Worm (Caenorhabditis elegans) whole organism, late embryonic: Measurements from ENCODE around the gene Y38C1AA.6.
A peak's percentile ranks its signal among the peaks of the same experiment; 100 is the strongest.

Experiments
- C08G9.2 ChIP-seq: sonication (generic microtip); optimal IDR thresholded peaks from 2 replicates; lab custom pipeline; 2016; ENCODE audit warnings: mild to moderate bottlenecking, missing genetic modification characterization, moderate library complexity, missing compliant biosample characterization
- C38D4.7 ChIP-seq: fragments of 200-800 bp; sonication (Bioruptor generic); optimal IDR thresholded peaks from 2 replicates; lab custom pipeline; 2018; ENCODE audit warnings: mild to moderate bottlenecking, missing genetic modification characterization, moderate library complexity, missing compliant biosample characterization
- K09A11.1 ChIP-seq: sonication (generic microtip); optimal IDR thresholded peaks from 2 replicates; lab custom pipeline; 2017; ENCODE audit warnings: antibody characterized with exemption, mild to moderate bottlenecking, missing genetic modification characterization, missing compliant biosample characterization; ENCODE audit not compliant: insufficient read depth
- T23F11.4 ChIP-seq: fragments of 200-800 bp; sonication (Bioruptor generic); optimal IDR thresholded peaks from 2 replicates; lab custom pipeline; 2018; ENCODE audit warnings: mild to moderate bottlenecking, missing genetic modification characterization, missing compliant biosample characterization
- Y22D7AL.16 ChIP-seq: sonication (generic microtip); optimal IDR thresholded peaks from 2 replicates; lab custom pipeline; 2016; ENCODE audit warnings: missing genetic modification characterization, missing compliant biosample characterization
- ahr-1 ChIP-seq: sonication (generic microtip); optimal IDR thresholded peaks from 2 replicates; lab custom pipeline; 2016; ENCODE audit warnings: missing genetic modification characterization, missing compliant biosample characterization
- ama-1 ChIP-seq: fragments of 150-350 bp; optimal IDR thresholded peaks from 2 replicates; lab custom pipeline; 2014
- ceh-14 ChIP-seq: sonication (generic microtip); optimal IDR thresholded peaks from 2 replicates; lab custom pipeline; 2016; ENCODE audit warnings: missing genotype, missing genetic modification characterization, missing compliant biosample characterization
- ceh-18 ChIP-seq: sonication (generic microtip); optimal IDR thresholded peaks from 2 replicates; lab custom pipeline; 2016; ENCODE audit warnings: missing genetic modification characterization, missing compliant biosample characterization
- ceh-19 ChIP-seq: fragments of 200-800 bp; sonication (Bioruptor generic); optimal IDR thresholded peaks from 2 replicates; lab custom pipeline; 2018; ENCODE audit warnings: mild to moderate bottlenecking, missing genetic modification characterization, missing compliant biosample characterization
- ceh-2 ChIP-seq: sonication (generic microtip); optimal IDR thresholded peaks from 2 replicates; lab custom pipeline; 2016; ENCODE audit warnings: missing genotype, missing genetic modification characterization, missing compliant biosample characterization
- ceh-22 ChIP-seq: sonication (generic microtip); optimal IDR thresholded peaks from 2 replicates; lab custom pipeline; 2017; ENCODE audit warnings: missing biosample characterization, missing genetic modification characterization
- ceh-24 ChIP-seq: sonication (generic microtip); optimal IDR thresholded peaks from 2 replicates; lab custom pipeline; 2016; ENCODE audit warnings: mild to moderate bottlenecking, missing genetic modification characterization, missing compliant biosample characterization
- ceh-34 ChIP-seq: sonication (generic microtip); optimal IDR thresholded peaks from 2 replicates; lab custom pipeline; 2016; ENCODE audit warnings: mild to moderate bottlenecking, missing genetic modification characterization, missing compliant biosample characterization
- ceh-45 ChIP-seq: fragments of 200-800 bp; sonication (Bioruptor generic); IDR thresholded peaks from 2 replicates; pipeline ENCODE4 v1.3.6; 2022; ENCODE audit warnings: missing genetic modification reagents, missing genetic modification characterization, missing compliant biosample characterization
- ceh-48 ChIP-seq: sonication (generic microtip); optimal IDR thresholded peaks from 2 replicates; lab custom pipeline; 2016; ENCODE audit warnings: missing genetic modification characterization, inconsistent platforms, missing compliant biosample characterization
- ceh-6 ChIP-seq: fragments of 200-800 bp; sonication (Bioruptor generic); optimal IDR thresholded peaks from 2 replicates; lab custom pipeline; 2018; ENCODE audit warnings: mild to moderate bottlenecking, missing genetic modification characterization, missing compliant biosample characterization
- ceh-9 ChIP-seq: sonication (generic microtip); optimal IDR thresholded peaks from 2 replicates; lab custom pipeline; 2016; ENCODE audit warnings: mild to moderate bottlenecking, missing genetic modification characterization, inconsistent platforms, missing compliant biosample characterization
- dmd-4 ChIP-seq: sonication (generic microtip); optimal IDR thresholded peaks from 2 replicates; lab custom pipeline; 2016; ENCODE audit warnings: borderline replicate concordance, missing genetic modification characterization, missing compliant biosample characterization
- elt-4 ChIP-seq: sonication (generic microtip); optimal IDR thresholded peaks from 2 replicates; lab custom pipeline; 2016; ENCODE audit warnings: missing genetic modification characterization, missing compliant biosample characterization
- ets-4 ChIP-seq: sonication (generic microtip); optimal IDR thresholded peaks from 2 replicates; lab custom pipeline; 2016; ENCODE audit warnings: missing genetic modification characterization, missing compliant biosample characterization
- eyg-1 ChIP-seq: sonication (generic microtip); optimal IDR thresholded peaks from 2 replicates; lab custom pipeline; 2016; ENCODE audit warnings: missing genotype, missing genetic modification characterization, missing compliant biosample characterization
- fax-1 ChIP-seq: sonication (generic microtip); optimal IDR thresholded peaks from 2 replicates; lab custom pipeline; 2016; ENCODE audit warnings: missing genotype, missing genetic modification characterization, missing compliant biosample characterization
- fkh-10 ChIP-seq: fragments of 150-350 bp; optimal IDR thresholded peaks from 2 replicates; lab custom pipeline; 2014; ENCODE audit warnings: missing biosample characterization, missing genetic modification reagents, missing genetic modification characterization
- fkh-6 ChIP-seq: sonication (generic microtip); optimal IDR thresholded peaks from 2 replicates; lab custom pipeline; 2016; ENCODE audit warnings: missing genetic modification characterization, missing compliant biosample characterization
- gmeb-2 ChIP-seq: sonication (generic microtip); optimal IDR thresholded peaks from 2 replicates; lab custom pipeline; 2016; ENCODE audit warnings: missing genetic modification characterization, inconsistent platforms, missing compliant biosample characterization
- hlh-13 ChIP-seq: fragments of 200-800 bp; sonication (Bioruptor generic); optimal IDR thresholded peaks from 2 replicates; lab custom pipeline; 2018; ENCODE audit warnings: mild to moderate bottlenecking, missing genetic modification characterization, missing compliant biosample characterization
- hlh-15 ChIP-seq: sonication (generic microtip); optimal IDR thresholded peaks from 2 replicates; lab custom pipeline; 2016; ENCODE audit warnings: missing genetic modification characterization, missing compliant biosample characterization
- hlh-6 ChIP-seq: sonication (generic microtip); optimal IDR thresholded peaks from 2 replicates; lab custom pipeline; 2016; ENCODE audit warnings: missing genotype, missing genetic modification characterization, missing compliant biosample characterization
- hlh-8 ChIP-seq: sonication (generic microtip); optimal IDR thresholded peaks from 2 replicates; lab custom pipeline; 2016; ENCODE audit warnings: missing genotype, missing genetic modification characterization, missing compliant biosample characterization
- lim-6 ChIP-seq: sonication (generic microtip); optimal IDR thresholded peaks from 2 replicates; lab custom pipeline; 2016; ENCODE audit warnings: missing genetic modification characterization, missing compliant biosample characterization
- lin-11 ChIP-seq: fragments of 200-800 bp; sonication (Bioruptor generic); optimal IDR thresholded peaks from 2 replicates; lab custom pipeline; 2018; ENCODE audit warnings: mild to moderate bottlenecking, missing genetic modification characterization, missing compliant biosample characterization
- madf-2 ChIP-seq: sonication (generic microtip); optimal IDR thresholded peaks from 2 replicates; lab custom pipeline; 2017; ENCODE audit warnings: missing genetic modification characterization, missing compliant biosample characterization
- mec-3 ChIP-seq: sonication (generic microtip); optimal IDR thresholded peaks from 2 replicates; lab custom pipeline; 2016; ENCODE audit warnings: borderline replicate concordance, missing genetic modification characterization, missing compliant biosample characterization
- nhr-11 ChIP-seq: fragments of 150-350 bp; optimal IDR thresholded peaks from 2 replicates; lab custom pipeline; 2014; ENCODE audit warnings: missing biosample characterization, missing genetic modification characterization
- nhr-232 ChIP-seq: sonication (generic microtip); optimal IDR thresholded peaks from 2 replicates; lab custom pipeline; 2016; ENCODE audit warnings: missing genetic modification characterization, missing compliant biosample characterization
- npax-4 ChIP-seq: sonication (generic microtip); optimal IDR thresholded peaks from 2 replicates; lab custom pipeline; 2016; ENCODE audit warnings: missing genetic modification characterization, missing compliant biosample characterization
- odd-2 ChIP-seq: sonication (generic microtip); optimal IDR thresholded peaks from 2 replicates; lab custom pipeline; 2017; ENCODE audit warnings: antibody characterized with exemption, mild to moderate bottlenecking, missing genetic modification characterization, missing compliant biosample characterization
- pag-3 ChIP-seq: sonication (generic microtip); optimal IDR thresholded peaks from 2 replicates; lab custom pipeline; 2016; ENCODE audit warnings: missing compliant biosample characterization, missing genetic modification characterization, borderline replicate concordance
- pax-1 ChIP-seq: fragments of 150-350 bp; optimal IDR thresholded peaks from 2 replicates; lab custom pipeline; 2014; ENCODE audit warnings: missing biosample characterization, missing genetic modification characterization
- pha-2 ChIP-seq: sonication (generic microtip); optimal IDR thresholded peaks from 2 replicates; lab custom pipeline; 2017; ENCODE audit warnings: mild to moderate bottlenecking, missing genetic modification characterization, missing compliant biosample characterization
- pha-4 ChIP-seq: fragments of 150-350 bp; optimal IDR thresholded peaks from 2 replicates; lab custom pipeline; 2018; ENCODE audit warnings: missing biosample characterization, missing genetic modification reagents, missing genetic modification characterization
- pqm-1 ChIP-seq: sonication (generic microtip); optimal IDR thresholded peaks from 2 replicates; lab custom pipeline; 2016; ENCODE audit warnings: missing genetic modification characterization, missing compliant biosample characterization
- pros-1 ChIP-seq: fragments of 150-350 bp; optimal IDR thresholded peaks from 2 replicates; lab custom pipeline; 2014; ENCODE audit warnings: missing biosample characterization, missing genetic modification reagents, missing genetic modification characterization
- ref-2 ChIP-seq: sonication (generic microtip); optimal IDR thresholded peaks from 2 replicates; lab custom pipeline; 2016; ENCODE audit warnings: missing genetic modification characterization, missing compliant biosample characterization
- sox-2 ChIP-seq: fragments of 200-800 bp; sonication (Bioruptor generic); IDR thresholded peaks from 2 replicates; pipeline ENCODE4 v1.3.6; 2022; ENCODE audit warnings: missing genetic modification reagents, missing genetic modification characterization, missing compliant biosample characterization
- syd-9 ChIP-seq: sonication (generic microtip); optimal IDR thresholded peaks from 2 replicates; lab custom pipeline; 2016; ENCODE audit warnings: mild to moderate bottlenecking, missing genetic modification characterization, moderate library complexity, missing compliant biosample characterization
- tbx-2 ChIP-seq: sonication (generic microtip); optimal IDR thresholded peaks from 2 replicates; lab custom pipeline; 2016; ENCODE audit warnings: missing genetic modification characterization, missing compliant biosample characterization
- tbx-7 ChIP-seq: sonication (generic microtip); optimal IDR thresholded peaks from 2 replicates; lab custom pipeline; 2016; ENCODE audit warnings: missing genotype, missing genetic modification characterization, missing compliant biosample characterization
- ttx-3 ChIP-seq: sonication (generic microtip); optimal IDR thresholded peaks from 2 replicates; lab custom pipeline; 2016; ENCODE audit warnings: missing genetic modification reagents, missing genetic modification characterization, missing compliant biosample characterization
- unc-3 ChIP-seq, 2 experiments: fragments of 200-800 bp in 1 of 2; sonication (Bioruptor generic) in 1 of 2; sonication (generic microtip) in 1 of 2; conservative IDR thresholded peaks in 1 of 2; optimal IDR thresholded peaks in 1 of 2; 2 replicates each; pipeline versions ENCODE4 v1.3.6 to Lab custom; 2016 to 2022; ENCODE audit warnings: missing compliant biosample characterization in 2 of 2, missing genetic modification characterization in 2 of 2, missing genetic modification reagents in 1 of 2
- unc-86 ChIP-seq: sonication (generic microtip); optimal IDR thresholded peaks from 2 replicates; lab custom pipeline; 2016; ENCODE audit warnings: missing genetic modification characterization, missing compliant biosample characterization
- zip-5 ChIP-seq: sonication (generic microtip); optimal IDR thresholded peaks from 2 replicates; lab custom pipeline; 2016; ENCODE audit warnings: missing genetic modification characterization, missing compliant biosample characterization
- ztf-16 ChIP-seq: sonication (generic microtip); optimal IDR thresholded peaks from 2 replicates; lab custom pipeline; 2017; ENCODE audit warnings: missing genetic modification characterization, missing compliant biosample characterization

The Y38C1AA.6 gene

ce11 chrIV:192046-192445 is 29.4 kb downstream of the Y38C1AA.6 start, which contains the start of gene Y38C1AA.12:
Gene Y38C1AA.12, plus strand, starts transcription at chrIV:192256.
- TF ChIP-seq unc-86: peak; percentile 41
- peak; percentile 28 for TF ChIP-seq pqm-1 (tag; lab: Kevin White, UChicago)
- peak; percentile 56 for TF ChIP-seq ceh-18 (tag; lab: Kevin White, UChicago)
- no peak for TF ChIP-seq ama-1
- TF ChIP-seq ahr-1 (tag; lab: Kevin White, UChicago): peak; percentile 65
- TF ChIP-seq ceh-24 (tag; lab: Kevin White, UChicago): no peak
- no peak for TF ChIP-seq C38D4.7 (GFP tag; lab: Kevin White, UChicago)
- TF ChIP-seq fkh-10: no peak
- no peak for TF ChIP-seq ceh-45 (GFP tag; lab: Robert Waterston, UW)
- no peak for TF ChIP-seq lin-11 (tag; lab: Kevin White, UChicago)
- no peak for TF ChIP-seq ceh-19 (GFP tag; lab: Kevin White, UChicago)
- TF ChIP-seq pax-1 (tag; lab: Kevin White, UChicago): no peak
- TF ChIP-seq K09A11.1 (tag; lab: Kevin White, UChicago): no peak
- peak; percentile 94 for TF ChIP-seq C08G9.2 (tag; lab: Kevin White, UChicago)
- TF ChIP-seq mec-3 (tag; lab: Kevin White, UChicago): peak; percentile 56
- no peak for TF ChIP-seq pros-1 (tag; lab: Kevin White, UChicago)
- TF ChIP-seq tbx-2 (tag; lab: Kevin White, UChicago): peak; percentile 90
- TF ChIP-seq sox-2 (GFP tag; lab: Robert Waterston, UW): no peak
- TF ChIP-seq ztf-16 (tag; lab: Kevin White, UChicago): peak; percentile 53
- no peak for TF ChIP-seq dmd-4 (tag; lab: Kevin White, UChicago)
- TF ChIP-seq nhr-11 (tag; lab: Kevin White, UChicago): no peak
- peak; percentile 65 for TF ChIP-seq ceh-14 (tag; lab: Kevin White, UChicago)
- TF ChIP-seq hlh-6 (tag; lab: Kevin White, UChicago): peak; percentile 39
- peak; percentile 52 for TF ChIP-seq fkh-6 (tag; lab: Kevin White, UChicago)
- peak; percentile 71 for TF ChIP-seq ceh-34 (tag; lab: Kevin White, UChicago)
- peak; percentile 89 for TF ChIP-seq ref-2
- TF ChIP-seq lim-6 (tag; lab: Kevin White, UChicago): peak; percentile 58
- TF ChIP-seq pha-2 (tag; lab: Kevin White, UChicago): peak; percentile 65
- no peak for TF ChIP-seq elt-4 (tag; lab: Kevin White, UChicago)
- TF ChIP-seq fax-1 (tag; lab: Kevin White, UChicago): peak; percentile 74
- peak; percentile 53 for TF ChIP-seq eyg-1 (tag; lab: Kevin White, UChicago)
- no peak for TF ChIP-seq T23F11.4
- TF ChIP-seq zip-5 (tag; lab: Kevin White, UChicago): peak; percentile 89
- no peak for TF ChIP-seq syd-9 (tag; lab: Kevin White, UChicago)
- no peak for TF ChIP-seq pag-3 (tag; lab: Kevin White, UChicago)
- no peak for TF ChIP-seq madf-2 (tag; lab: Kevin White, UChicago)
- no peak for TF ChIP-seq ceh-6 (GFP tag; lab: Kevin White, UChicago)
- no peak for TF ChIP-seq gmeb-2 (tag; lab: Kevin White, UChicago)
- peak; percentile 91 for TF ChIP-seq hlh-8 (tag; lab: Kevin White, UChicago)
- TF ChIP-seq unc-3 (GFP tag; conservative IDR thresholded peaks at IDR 0.05; lab: Robert Waterston, UW): peak; percentile 57
- no peak for TF ChIP-seq unc-3 (tag; optimal IDR thresholded peaks at IDR 0.05; lab: Kevin White, UChicago)
- peak; percentile 11 for TF ChIP-seq ceh-48
- TF ChIP-seq pha-4 (tag; lab: Kevin White, UChicago): no peak
- TF ChIP-seq ceh-9 (tag; lab: Kevin White, UChicago): no peak
- TF ChIP-seq ceh-22: no peak
- no peak for TF ChIP-seq npax-4
- peak; percentile 92 for TF ChIP-seq tbx-7 (tag; lab: Kevin White, UChicago)
- no peak for TF ChIP-seq nhr-232 (tag; lab: Kevin White, UChicago)
- no peak for TF ChIP-seq Y22D7AL.16 (tag; lab: Kevin White, UChicago)
- TF ChIP-seq ets-4 (tag; lab: Kevin White, UChicago): peak; percentile 87
- no peak for TF ChIP-seq hlh-13 (GFP tag; lab: Kevin White, UChicago)
- TF ChIP-seq ceh-2 (tag; lab: Kevin White, UChicago): peak; percentile 86
- TF ChIP-seq odd-2 (tag; lab: Kevin White, UChicago): no peak
- TF ChIP-seq hlh-15 (tag; lab: Kevin White, UChicago): peak; percentile 44
- peak; percentile 51 for TF ChIP-seq ttx-3 (tag; lab: Kevin White, UChicago)
